Fruit fly (Drosophila melanogaster) whole organism, embryonic: Measurements from ENCODE around the gene CG11980.
A peak's percentile ranks its signal among the peaks of the same experiment; 100 is the strongest.

Experiments used
- B-H2 ChIP-seq: fragments of 200-800 bp; sonication (Bioruptor generic); optimal IDR thresholded peaks from 2 replicates; lab custom pipeline; 2018; ENCODE audit warnings: missing biosample characterization, mild to moderate bottlenecking, missing genetic modification characterization
- CG12071 ChIP-seq: fragments of 200-800 bp; sonication (Bioruptor generic); optimal IDR thresholded peaks from 3 replicates; lab custom pipeline; 2018; ENCODE audit warnings: missing biosample characterization, mild to moderate bottlenecking, missing genetic modification characterization
- CG12219 ChIP-seq: fragments of 200-800 bp; sonication (Bioruptor generic); optimal IDR thresholded peaks from 3 replicates; lab custom pipeline; 2018; ENCODE audit warnings: missing biosample characterization, mild to moderate bottlenecking, missing genetic modification characterization
- CG12659 ChIP-seq: fragments of 200-800 bp; sonication (Bioruptor generic); optimal IDR thresholded peaks from 3 replicates; lab custom pipeline; 2017; ENCODE audit warnings: mild to moderate bottlenecking, missing biosample characterization, missing genetic modification reagents, missing genetic modification characterization
- CG15011 ChIP-seq: fragments of 200-800 bp; sonication (Bioruptor generic); optimal IDR thresholded peaks from 3 replicates; lab custom pipeline; 2018; ENCODE audit warnings: missing biosample characterization, mild to moderate bottlenecking, missing genetic modification characterization
- CG1603 ChIP-seq: fragments of 200-800 bp; sonication (Bioruptor generic); optimal IDR thresholded peaks from 2 replicates; lab custom pipeline; 2019; ENCODE audit warnings: missing biosample characterization, mild to moderate bottlenecking, missing genetic modification characterization, moderate library complexity
- CG1647 ChIP-seq: fragments of 200-800 bp; sonication (Bioruptor generic); optimal IDR thresholded peaks from 3 replicates; lab custom pipeline; 2016; ENCODE audit warnings: missing biosample characterization, missing genetic modification characterization
- CG17328 ChIP-seq: fragments of 200-800 bp; sonication (Bioruptor generic); IDR thresholded peaks from 2 replicates; pipeline ENCODE4 v1.3.6; 2022; ENCODE audit warnings: missing biosample characterization, missing genetic modification characterization
- CG18476 ChIP-seq: fragments of 200-800 bp; sonication (Bioruptor generic); optimal IDR thresholded peaks from 2 replicates; lab custom pipeline; 2016; ENCODE audit warnings: missing biosample characterization, mild to moderate bottlenecking, missing genetic modification characterization
- CG31388 ChIP-seq: fragments of 200-800 bp; sonication (Bioruptor generic); optimal IDR thresholded peaks from 2 replicates; lab custom pipeline; 2016; ENCODE audit warnings: missing biosample characterization, missing genetic modification characterization
- CG3281 ChIP-seq: fragments of 200-800 bp; sonication (Bioruptor generic); optimal IDR thresholded peaks from 3 replicates; lab custom pipeline; 2017; ENCODE audit warnings: missing biosample characterization, mild to moderate bottlenecking, missing genetic modification characterization
- CG3838 ChIP-seq: fragments of 200-800 bp; sonication (Bioruptor generic); optimal IDR thresholded peaks from 3 replicates; lab custom pipeline; 2016; ENCODE audit warnings: missing biosample characterization, missing genetic modification characterization
- CG5953 ChIP-seq: fragments of 200-800 bp; sonication (Bioruptor generic); IDR thresholded peaks from 2 replicates; pipeline ENCODE4 v1.3.6; 2022; ENCODE audit warnings: missing biosample characterization, missing genetic modification characterization
- CG6654 ChIP-seq: fragments of 200-800 bp; sonication (Bioruptor generic); optimal IDR thresholded peaks from 2 replicates; lab custom pipeline; 2017; ENCODE audit warnings: missing biosample characterization, mild to moderate bottlenecking, missing genetic modification characterization
- CG7357 ChIP-seq: fragments of 200-800 bp; sonication (Bioruptor generic); IDR thresholded peaks from 3 replicates; pipeline ENCODE4 v1.3.6; 2022; ENCODE audit warnings: missing biosample characterization, missing genetic modification characterization
- CTCF ChIP-seq: fragments of 200-800 bp; sonication (Bioruptor generic); optimal IDR thresholded peaks from 2 replicates; lab custom pipeline; 2017; ENCODE audit warnings: missing biosample characterization, mild to moderate bottlenecking, missing genetic modification characterization, moderate library complexity
- CkIIα-i1 ChIP-seq: fragments of 200-800 bp; sonication (Bioruptor generic); IDR thresholded peaks from 2 replicates; pipeline ENCODE4 v1.3.6; 2022; ENCODE audit warnings: missing biosample characterization, missing genetic modification characterization
- D19A ChIP-seq: fragments of 200-800 bp; optimal IDR thresholded peaks from 3 replicates; lab custom pipeline; 2019; ENCODE audit warnings: missing biosample characterization, mild to moderate bottlenecking, missing genetic modification characterization, moderate library complexity
- Dek ChIP-seq: fragments of 200-800 bp; sonication (Bioruptor generic); optimal IDR thresholded peaks from 3 replicates; lab custom pipeline; 2019; ENCODE audit warnings: missing biosample characterization, mild to moderate bottlenecking, missing genetic modification characterization, moderate library complexity
- Doc3 ChIP-seq: fragments of 200-800 bp; sonication (Bioruptor generic); IDR thresholded peaks from 3 replicates; pipeline ENCODE4 v1.3.6; 2022; ENCODE audit warnings: missing biosample characterization, missing genetic modification characterization; ENCODE audit not compliant: partially characterized antibody
- E2f2 ChIP-seq: fragments of 200-800 bp; sonication (Bioruptor generic); IDR thresholded peaks from 2 replicates; pipeline ENCODE4 v1.3.6; 2022; ENCODE audit warnings: missing biosample characterization, missing genetic modification characterization
- Ets65A ChIP-seq: fragments of 200-800 bp; sonication (Bioruptor generic); peaks from one replicate; lab custom pipeline; 2016; ENCODE audit warnings: missing biosample characterization, missing genetic modification characterization
- HLH4C ChIP-seq: fragments of 200-800 bp; sonication (Bioruptor generic); IDR thresholded peaks from 3 replicates; pipeline ENCODE4 v1.3.6; 2022; ENCODE audit warnings: missing biosample characterization, missing genetic modification characterization; ENCODE audit not compliant: partially characterized antibody
- HmgZ ChIP-seq: fragments of 200-800 bp; sonication (Bioruptor generic); optimal IDR thresholded peaks from 2 replicates; lab custom pipeline; 2018; ENCODE audit warnings: missing biosample characterization, mild to moderate bottlenecking, missing genetic modification characterization
- Kr ChIP-seq: fragments of 200-800 bp; sonication (Bioruptor generic); optimal IDR thresholded peaks from 2 replicates; lab custom pipeline; 2017; ENCODE audit warnings: missing biosample characterization, mild to moderate bottlenecking, missing genetic modification characterization
- Lim3 ChIP-seq: fragments of 200-800 bp; sonication (Bioruptor generic); IDR thresholded peaks from 2 replicates; pipeline ENCODE4 v1.3.6; 2022; ENCODE audit warnings: missing biosample characterization, missing genetic modification characterization
- MESR4 ChIP-seq: fragments of 200-800 bp; sonication (Bioruptor generic); optimal IDR thresholded peaks from 2 replicates; lab custom pipeline; 2018; ENCODE audit warnings: missing biosample characterization, mild to moderate bottlenecking, missing genetic modification characterization, moderate library complexity
- Mes4 ChIP-seq: fragments of 200-800 bp; sonication (Bioruptor generic); optimal IDR thresholded peaks from 2 replicates; lab custom pipeline; 2016; ENCODE audit warnings: missing biosample characterization, missing genetic modification characterization
- Poxn ChIP-seq: fragments of 200-800 bp; sonication (Bioruptor generic); IDR thresholded peaks from 2 replicates; pipeline ENCODE4 v1.3.6; 2022; ENCODE audit warnings: missing biosample characterization, missing genetic modification characterization
- Rfx ChIP-seq: fragments of 200-800 bp; sonication (Bioruptor generic); IDR thresholded peaks from 2 replicates; pipeline ENCODE4 v1.3.6; 2022; ENCODE audit warnings: missing biosample characterization, missing genetic modification characterization
- Six4 ChIP-seq: fragments of 200-800 bp; sonication (Bioruptor generic); optimal IDR thresholded peaks from 2 replicates; lab custom pipeline; 2016; ENCODE audit warnings: missing biosample characterization, missing genetic modification characterization
- aop ChIP-seq: fragments of 200-800 bp; sonication (Bioruptor generic); IDR thresholded peaks from 2 replicates; pipeline ENCODE4 v1.3.6; 2022; ENCODE audit warnings: missing biosample characterization, missing genetic modification characterization
- ash1 ChIP-seq: fragments of 200-800 bp; sonication (Bioruptor generic); optimal IDR thresholded peaks from 2 replicates; lab custom pipeline; 2018; ENCODE audit warnings: missing biosample characterization, mild to moderate bottlenecking, missing genetic modification characterization
- bab2 ChIP-seq: fragments of 200-800 bp; sonication (Bioruptor generic); optimal IDR thresholded peaks from 2 replicates; lab custom pipeline; 2016; ENCODE audit warnings: missing biosample characterization, missing genetic modification characterization
- bigmax ChIP-seq: fragments of 200-800 bp; sonication (Bioruptor generic); optimal IDR thresholded peaks from 2 replicates; lab custom pipeline; 2018; ENCODE audit warnings: missing biosample characterization, mild to moderate bottlenecking, missing genetic modification characterization
- bsh ChIP-seq, 2 experiments: fragments of 200-800 bp; sonication (Bioruptor generic); optimal IDR thresholded peaks; 2 replicates each; lab custom pipeline; 2017 to 2018; ENCODE audit warnings: mild to moderate bottlenecking in 2 of 2, missing biosample characterization in 2 of 2, missing genetic modification characterization in 2 of 2, moderate library complexity in 1 of 2
- chif ChIP-seq, 2 experiments: fragments of 200-800 bp; sonication (Bioruptor generic); optimal IDR thresholded peaks; 3 replicates each; lab custom pipeline; 2016; ENCODE audit warnings: missing biosample characterization in 2 of 2, missing genetic modification characterization in 2 of 2
- ci ChIP-seq: fragments of 200-800 bp; sonication (Bioruptor generic); IDR thresholded peaks from 3 replicates; pipeline ENCODE4 v1.3.6; 2022; ENCODE audit warnings: missing biosample characterization, missing genetic modification characterization
- dati ChIP-seq: fragments of 200-800 bp; sonication (Bioruptor generic); IDR thresholded peaks from 2 replicates; pipeline ENCODE4 v1.3.6; 2022; ENCODE audit warnings: missing biosample characterization, missing genetic modification characterization
- eyg ChIP-seq: fragments of 200-800 bp; sonication (Bioruptor generic); optimal IDR thresholded peaks from 3 replicates; lab custom pipeline; 2016; ENCODE audit warnings: missing biosample characterization, missing genetic modification characterization
- gem ChIP-seq: fragments of 200-800 bp; sonication (Bioruptor generic); optimal IDR thresholded peaks from 2 replicates; lab custom pipeline; 2019; ENCODE audit warnings: missing biosample characterization, mild to moderate bottlenecking, missing genetic modification characterization, moderate library complexity
- gfzf ChIP-seq: fragments of 200-800 bp; sonication (Bioruptor generic); optimal IDR thresholded peaks from 2 replicates; lab custom pipeline; 2016; ENCODE audit warnings: missing biosample characterization, mild to moderate bottlenecking, missing genetic modification characterization, moderate library complexity
- hb ChIP-seq: fragments of 200-800 bp; sonication (Bioruptor generic); IDR thresholded peaks from 3 replicates; pipeline ENCODE4 v1.3.6; 2022; ENCODE audit warnings: missing biosample characterization, missing genetic modification characterization; ENCODE audit not compliant: partially characterized antibody
- nerfin-1 ChIP-seq: fragments of 200-800 bp; sonication (Bioruptor generic); optimal IDR thresholded peaks from 3 replicates; lab custom pipeline; 2019; ENCODE audit warnings: missing biosample characterization, mild to moderate bottlenecking, missing genetic modification characterization, moderate library complexity
- nmo ChIP-seq: fragments of 200-800 bp; sonication (Bioruptor generic); optimal IDR thresholded peaks from 2 replicates; lab custom pipeline; 2018; ENCODE audit warnings: missing biosample characterization, mild to moderate bottlenecking, missing genetic modification characterization, moderate library complexity
- onecut ChIP-seq: fragments of 200-800 bp; sonication (Bioruptor generic); IDR thresholded peaks from 2 replicates; pipeline ENCODE4 v1.3.6; 2022; ENCODE audit warnings: missing biosample characterization, missing genetic modification characterization
- org-1 ChIP-seq: fragments of 200-800 bp; sonication (Bioruptor generic); optimal IDR thresholded peaks from 2 replicates; lab custom pipeline; 2017; ENCODE audit warnings: missing biosample characterization, missing genetic modification characterization
- psq ChIP-seq: fragments of 200-800 bp; sonication (Bioruptor generic); optimal IDR thresholded peaks from 2 replicates; lab custom pipeline; 2017; ENCODE audit warnings: missing biosample characterization, missing genetic modification characterization
- scrt ChIP-seq: fragments of 200-800 bp; sonication (Bioruptor generic); optimal IDR thresholded peaks from 2 replicates; lab custom pipeline; 2018; ENCODE audit warnings: missing biosample characterization, mild to moderate bottlenecking, missing genetic modification characterization, moderate library complexity
- sens ChIP-seq: fragments of 200-800 bp; sonication (Bioruptor generic); peaks from one replicate; lab custom pipeline; 2016; ENCODE audit warnings: missing biosample characterization, missing genetic modification characterization
- shn ChIP-seq: fragments of 200-800 bp; sonication (Bioruptor generic); optimal IDR thresholded peaks from 3 replicates; lab custom pipeline; 2016; ENCODE audit warnings: missing biosample characterization, missing genetic modification characterization
- tll ChIP-seq, 2 experiments: fragments of 200-800 bp in 1 of 2; fragments of >200 bp in 1 of 2; sonication (Bioruptor generic) in 1 of 2; optimal IDR thresholded peaks; 2 replicates each; lab custom pipeline; 2017 to 2019; ENCODE audit warnings: missing biosample characterization in 2 of 2, missing genetic modification characterization in 2 of 2, mild to moderate bottlenecking in 1 of 2, moderate library complexity in 1 of 2
- zen ChIP-seq: fragments of 200-800 bp; sonication (Bioruptor generic); optimal IDR thresholded peaks from 3 replicates; lab custom pipeline; 2018; ENCODE audit warnings: missing biosample characterization, mild to moderate bottlenecking, missing genetic modification characterization, moderate library complexity

CG11980 gene

dm6 chr3R:9008202-9008601, 4.4 kb downstream of the CG11980 start, which contains the start of gene CG11983 (continued):
- TF ChIP-seq Lim3 (no peak), CG5953 (GFP tag; lab: Robert Waterston, UW) (no peak), zen (tag; lab: Kevin White, UChicago) (no peak), Six4 (GFP tag; lab: Kevin White, UChicago) (no peak), org-1 (no peak), CG12071 (GFP tag; lab: Kevin White, UChicago) (no peak), onecut (GFP tag; lab: Robert Waterston, UW) (no peak), Ets65A (GFP tag; lab: Kevin White, UChicago) (no peak), D19A (no peak), CkIIα-i1 (GFP tag; lab: Robert Waterston, UW) (no peak), CG1647 (GFP tag; lab: Kevin White, UChicago) (no peak), CTCF (GFP tag; lab: Kevin White, UChicago) (peak; percentile 55), psq (GFP tag; lab: Kevin White, UChicago) (no peak), gem (no peak), CG12219 (GFP tag; lab: Kevin White, UChicago) (no peak), HLH4C (GFP tag; lab: Robert Waterston, UW) (no peak), E2f2 (GFP tag; lab: Robert Waterston, UW) (peak; percentile 81), CG17328 (GFP tag; lab: Robert Waterston, UW) (no peak), gfzf (peak; percentile 81), bigmax (no peak), chif (GFP tag; optimal IDR thresholded peaks at IDR 0.05; lab: Kevin White, UChicago) (no peak), CG15011 (GFP tag; lab: Kevin White, UChicago) (no peak), aop (no peak), CG3838 (GFP tag; lab: Kevin White, UChicago) (no peak), CG12659 (GFP tag; lab: Kevin White, UChicago) (peak; percentile 19), CG6654 (GFP tag; lab: Kevin White, UChicago) (no peak), CG3281 (GFP tag; lab: Kevin White, UChicago) (no peak), Kr (GFP tag; lab: Kevin White, UChicago) (no peak), B-H2 (GFP tag; lab: Kevin White, UChicago) (peak; percentile 54), bsh (GFP tag; optimal IDR thresholded peaks at IDR 0.05; lab: Kevin White, UChicago) (no peak), ci (no peak), CG1603 (tag; lab: Kevin White, UChicago) (peak; percentile 56), sens (GFP tag; lab: Kevin White, UChicago) (peak; percentile 15), CG31388 (no peak), nerfin-1 (tag; lab: Kevin White, UChicago) (no peak), nmo (no peak), HmgZ (tag; lab: Kevin White, UChicago) (peak; percentile 60), Dek (tag; lab: Kevin White, UChicago) (peak; percentile 29), eyg (GFP tag; lab: Kevin White, UChicago) (no peak), CG7357 (GFP tag; lab: Robert Waterston, UW) (no peak), hb (GFP tag; lab: Robert Waterston, UW) (no peak), MESR4 (GFP tag; lab: Kevin White, UChicago) (peak; percentile 18), ash1 (GFP tag; lab: Kevin White, UChicago) (no peak), dati (no peak), shn (GFP tag; lab: Kevin White, UChicago) (no peak), Poxn (GFP tag; lab: Robert Waterston, UW) (no peak), Doc3 (GFP tag; lab: Robert Waterston, UW) (no peak), bab2 (no peak), Mes4 (GFP tag; lab: Kevin White, UChicago) (no peak), scrt (GFP tag; lab: Kevin White, UChicago) (no peak), tll (GFP tag; optimal IDR thresholded peaks at IDR 0.05; lab: Kevin White, UChicago) (no peak), Rfx (GFP tag; lab: Robert Waterston, UW) (no peak), CG18476 (GFP tag; lab: Kevin White, UChicago) (no peak)
